Worm (Caenorhabditis elegans) whole organism, L1 larva: ENCODE results near the gene lec-4.
A peak's percentile ranks its signal among the peaks of the same experiment; 100 is the strongest.

Source experiments
- C04F5.9 ChIP-seq: sonication (generic microtip); optimal IDR thresholded peaks from 2 replicates; lab custom pipeline; 2016; ENCODE audit warnings: missing genetic modification characterization, missing compliant biosample characterization
- F16B12.6 ChIP-seq: fragments of 150-350 bp; optimal IDR thresholded peaks from 2 replicates; lab custom pipeline; 2014; ENCODE audit warnings: missing biosample characterization, missing genetic modification characterization
- Y116A8C.19 ChIP-seq: sonication (generic microtip); optimal IDR thresholded peaks from 2 replicates; lab custom pipeline; 2016; ENCODE audit warnings: missing compliant biosample characterization, missing genetic modification characterization, borderline replicate concordance
- aly-2 ChIP-seq: fragments of 150-350 bp; optimal IDR thresholded peaks from 2 replicates; lab custom pipeline; 2014; ENCODE audit warnings: missing biosample characterization, missing genetic modification characterization
- blmp-1 ChIP-seq: fragments of 150-350 bp; optimal IDR thresholded peaks from 2 replicates; lab custom pipeline; 2014; ENCODE audit warnings: missing biosample characterization, missing genetic modification characterization
- ceh-90 ChIP-seq: sonication (generic microtip); optimal IDR thresholded peaks from 2 replicates; lab custom pipeline; 2016; ENCODE audit warnings: missing genetic modification characterization, missing compliant biosample characterization
- ces-1 ChIP-seq: fragments of 150-350 bp; optimal IDR thresholded peaks from 2 replicates; lab custom pipeline; 2014; ENCODE audit warnings: missing biosample characterization, missing genetic modification reagents, missing genetic modification characterization
- dpl-1 ChIP-seq, 3 experiments: fragments of 150-350 bp in 2 of 3; sonication (generic microtip) in 1 of 3; optimal IDR thresholded peaks; 2 replicates each; lab custom pipeline; 2014 to 2017; ENCODE audit warnings: missing biosample characterization in 3 of 3, missing genetic modification characterization in 3 of 3, missing genetic modification reagents in 3 of 3
- dsc-1 ChIP-seq: sonication (generic microtip); optimal IDR thresholded peaks from 2 replicates; lab custom pipeline; 2016; ENCODE audit warnings: mild to moderate bottlenecking, missing genetic modification characterization, missing compliant biosample characterization
- efl-1 ChIP-seq, 4 experiments: fragments of 150-350 bp; optimal IDR thresholded peaks in 3 of 4; peaks in 1 of 4; 1 replicate in 1 of 4; 2 replicates in 3 of 4; lab custom pipeline; 2014; ENCODE audit warnings: missing biosample characterization in 2 of 4, missing genetic modification characterization in 2 of 4, missing genetic modification reagents in 2 of 4
- efl-3 ChIP-seq: fragments of 200-800 bp; sonication (Bioruptor generic); optimal IDR thresholded peaks from 2 replicates; lab custom pipeline; 2018; ENCODE audit warnings: mild to moderate bottlenecking, missing genetic modification characterization, missing compliant biosample characterization
- egl-13 ChIP-seq: sonication (generic microtip); optimal IDR thresholded peaks from 2 replicates; lab custom pipeline; 2016; ENCODE audit warnings: missing genotype, missing genetic modification reagents, missing genetic modification characterization, missing compliant biosample characterization
- fkh-4 ChIP-seq: sonication (generic microtip); optimal IDR thresholded peaks from 2 replicates; lab custom pipeline; 2016; ENCODE audit warnings: missing compliant biosample characterization, missing genetic modification characterization, borderline replicate concordance
- fkh-8 ChIP-seq: sonication (generic microtip); optimal IDR thresholded peaks from 2 replicates; lab custom pipeline; 2016; ENCODE audit warnings: mild to moderate bottlenecking, missing genetic modification characterization, missing compliant biosample characterization
- fos-1 ChIP-seq: fragments of 150-350 bp; optimal IDR thresholded peaks from 2 replicates; lab custom pipeline; 2014; ENCODE audit warnings: missing biosample characterization, missing genetic modification characterization
- grh-1 ChIP-seq: fragments of 200-800 bp; sonication (Bioruptor generic); IDR thresholded peaks from 2 replicates; pipeline ENCODE4 v1.3.6; 2022; ENCODE audit warnings: missing genetic modification reagents, missing genetic modification characterization, missing compliant biosample characterization
- hlh-17 ChIP-seq: fragments of 200-800 bp; sonication (Bioruptor generic); optimal IDR thresholded peaks from 2 replicates; lab custom pipeline; 2018; ENCODE audit warnings: missing genetic modification characterization, mild to moderate bottlenecking, missing compliant biosample characterization, moderate library complexity, borderline replicate concordance
- hpl-2 ChIP-seq: fragments of 150-350 bp; optimal IDR thresholded peaks from 2 replicates; lab custom pipeline; 2014; ENCODE audit warnings: missing biosample characterization, missing genetic modification reagents, missing genetic modification characterization
- isw-1 ChIP-seq: fragments of 200-800 bp; sonication (Bioruptor generic); IDR thresholded peaks from 2 replicates; pipeline ENCODE4 v1.3.6; 2022; ENCODE audit warnings: missing genetic modification characterization, missing compliant biosample characterization
- lin-13 ChIP-seq: fragments of 150-350 bp; optimal IDR thresholded peaks from 2 replicates; lab custom pipeline; 2014; ENCODE audit warnings: missing biosample characterization, missing genetic modification reagents, missing genetic modification characterization
- lin-35 ChIP-seq, 2 experiments: fragments of 150-350 bp; optimal IDR thresholded peaks; 2 replicates each; lab custom pipeline; 2014; ENCODE audit warnings: missing biosample characterization in 2 of 2, missing genetic modification characterization in 2 of 2, missing genetic modification reagents in 2 of 2
- lir-3 ChIP-seq: sonication (generic microtip); optimal IDR thresholded peaks from 2 replicates; lab custom pipeline; 2016; ENCODE audit warnings: mild to moderate bottlenecking, missing genetic modification characterization, moderate library complexity, missing compliant biosample characterization; ENCODE audit not compliant: poor library complexity
- lsy-2 ChIP-seq, 2 experiments: fragments of 150-350 bp; optimal IDR thresholded peaks; 2 replicates each; lab custom pipeline; 2014; ENCODE audit warnings: missing biosample characterization in 2 of 2, missing genetic modification characterization in 2 of 2
- mab-9 ChIP-seq: fragments of 200-800 bp; sonication (Bioruptor generic); IDR thresholded peaks from 2 replicates; pipeline ENCODE4 v1.3.6; 2022; ENCODE audit warnings: missing genetic modification reagents, missing genetic modification characterization, missing compliant biosample characterization
- mef-2 ChIP-seq: fragments of 150-350 bp; optimal IDR thresholded peaks from 2 replicates; lab custom pipeline; 2014; ENCODE audit warnings: missing biosample characterization, missing genetic modification characterization
- mep-1 ChIP-seq: fragments of 150-350 bp; optimal IDR thresholded peaks from 2 replicates; lab custom pipeline; 2014; ENCODE audit warnings: missing biosample characterization, missing genetic modification characterization
- nhr-11 ChIP-seq: fragments of 150-350 bp; optimal IDR thresholded peaks from 2 replicates; lab custom pipeline; 2014; ENCODE audit warnings: missing biosample characterization, missing genetic modification characterization
- nhr-19 ChIP-seq: fragments of 200-800 bp; sonication (Bioruptor generic); conservative IDR thresholded peaks from 2 replicates; pipeline ENCODE4 v1.3.6; 2022; ENCODE audit warnings: missing genetic modification characterization, missing compliant biosample characterization
- nhr-237 ChIP-seq: fragments of 150-350 bp; optimal IDR thresholded peaks from 2 replicates; lab custom pipeline; 2014; ENCODE audit warnings: missing biosample characterization, missing genetic modification characterization
- nhr-76 ChIP-seq: sonication (generic microtip); optimal IDR thresholded peaks from 2 replicates; lab custom pipeline; 2017; ENCODE audit warnings: missing biosample characterization, missing genetic modification characterization
- nhr-84 ChIP-seq: sonication (generic microtip); optimal IDR thresholded peaks from 2 replicates; lab custom pipeline; 2017; ENCODE audit warnings: missing biosample characterization, missing genetic modification characterization
- pag-3 ChIP-seq: sonication (generic microtip); optimal IDR thresholded peaks from 2 replicates; lab custom pipeline; 2017; ENCODE audit warnings: missing genetic modification characterization, mild to moderate bottlenecking, missing compliant biosample characterization, antibody characterized with exemption, borderline replicate concordance; ENCODE audit not compliant: insufficient read depth
- pax-3 ChIP-seq: fragments of 200-800 bp; sonication (Bioruptor generic); optimal IDR thresholded peaks from 2 replicates; lab custom pipeline; 2018; ENCODE audit warnings: mild to moderate bottlenecking, missing genetic modification characterization, moderate library complexity, missing compliant biosample characterization
- pqm-1 ChIP-seq: sonication (generic microtip); optimal IDR thresholded peaks from 3 replicates; lab custom pipeline; 2017; ENCODE audit warnings: missing biosample characterization, missing genetic modification characterization
- skn-1 ChIP-seq: fragments of 150-350 bp; optimal IDR thresholded peaks from 2 replicates; lab custom pipeline; 2014; ENCODE audit warnings: missing biosample characterization, missing genetic modification characterization
- sptf-1 ChIP-seq: fragments of 150-350 bp; optimal IDR thresholded peaks from 2 replicates; lab custom pipeline; 2014; ENCODE audit warnings: missing biosample characterization, missing genetic modification characterization
- tlp-1 ChIP-seq: fragments of 150-350 bp; optimal IDR thresholded peaks from 2 replicates; lab custom pipeline; 2014; ENCODE audit warnings: missing biosample characterization, missing genetic modification characterization
- unc-130 ChIP-seq: fragments of 150-350 bp; optimal IDR thresholded peaks from 2 replicates; lab custom pipeline; 2017; ENCODE audit warnings: missing biosample characterization, missing genetic modification characterization, inconsistent platforms
- unc-30 ChIP-seq: sonication (generic microtip); optimal IDR thresholded peaks from 2 replicates; lab custom pipeline; 2017; ENCODE audit warnings: missing biosample characterization, missing genetic modification characterization
- unc-86 ChIP-seq: sonication (generic microtip); optimal IDR thresholded peaks from 2 replicates; lab custom pipeline; 2016; ENCODE audit warnings: missing genetic modification characterization, missing compliant biosample characterization
- unc-98 ChIP-seq: fragments of 200-800 bp; sonication (Bioruptor generic); IDR thresholded peaks from 2 replicates; pipeline ENCODE4 v1.3.6; 2022; ENCODE audit warnings: missing genetic modification characterization, missing compliant biosample characterization
- vab-15 ChIP-seq: sonication (generic microtip); optimal IDR thresholded peaks from 2 replicates; lab custom pipeline; 2017; ENCODE audit warnings: missing genotype, mild to moderate bottlenecking, missing genetic modification characterization, missing compliant biosample characterization
- xbp-1 ChIP-seq: sonication (generic microtip); optimal IDR thresholded peaks from 2 replicates; lab custom pipeline; 2016; ENCODE audit warnings: missing genetic modification characterization, missing compliant biosample characterization
- zag-1 ChIP-seq: fragments of 150-350 bp; optimal IDR thresholded peaks from 2 replicates; lab custom pipeline; 2014; ENCODE audit warnings: missing biosample characterization, missing genetic modification characterization

lec-4 gene

DNA sequence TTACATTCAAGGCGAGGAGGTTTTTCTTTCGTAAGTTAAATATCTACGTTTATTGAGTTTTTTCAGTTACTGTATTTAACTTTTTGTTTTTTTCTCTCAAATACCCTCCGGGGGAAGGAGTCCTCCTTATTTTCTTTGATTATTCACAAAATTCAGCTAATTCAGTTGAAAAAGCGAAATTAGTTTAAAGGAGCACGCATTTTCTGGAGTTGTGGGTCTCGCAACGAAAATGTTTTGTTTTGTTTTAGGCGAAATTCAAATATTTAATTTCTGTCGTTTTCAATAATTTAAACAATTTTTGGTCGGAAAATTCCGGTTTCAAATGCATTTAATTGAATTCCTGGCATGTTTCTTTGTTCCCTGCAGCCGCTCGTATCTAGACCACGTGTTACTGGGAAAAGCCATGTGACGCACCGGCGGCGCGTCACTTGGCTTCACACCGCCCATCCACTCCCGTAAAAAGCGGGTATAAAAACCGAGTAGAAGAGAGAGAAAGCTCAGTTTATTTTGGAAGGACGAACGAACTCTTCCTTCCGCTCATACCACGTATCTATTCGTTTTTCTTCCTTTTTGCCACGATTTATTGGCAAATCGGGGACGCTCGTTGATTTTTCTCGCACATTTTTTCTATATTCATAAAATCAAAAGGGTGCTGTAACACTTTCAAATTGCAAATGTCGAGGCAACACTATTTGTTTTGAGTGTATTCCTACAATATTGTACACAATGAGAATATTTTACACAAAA, 37.4 kb downstream of the lec-4 start (continued):
- TF ChIP-seq skn-1 (no peak), nhr-84 (tag; lab: Kevin White, UChicago) (no peak), nhr-19 (GFP tag; lab: Robert Waterston, UW) (peak; percentile 32), grh-1 (GFP tag; lab: Robert Waterston, UW) (no peak), unc-30 (tag; lab: Kevin White, UChicago) (no peak), tlp-1 (no peak), nhr-76 (tag; lab: Kevin White, UChicago) (no peak), nhr-11 (tag; lab: Kevin White, UChicago) (no peak), aly-2 (tag; lab: Kevin White, UChicago) (no peak), sptf-1 (no peak), unc-98 (no peak), dsc-1 (no peak), hlh-17 (GFP tag; lab: Kevin White, UChicago) (no peak), pag-3 (no peak), isw-1 (GFP tag; lab: Robert Waterston, UW) (no peak), blmp-1 (tag; lab: Kevin White, UChicago) (peak; percentile 27), nhr-237 (tag; lab: Kevin White, UChicago) (no peak), dpl-1 (GFP tag; optimal IDR thresholded peaks at IDR 0.05; lab: Kevin White, UChicago) (peak in 1 of 3 experiments; percentile 39), zag-1 (no peak), mab-9 (GFP tag; lab: Robert Waterston, UW) (no peak), lir-3 (tag; lab: Kevin White, UChicago) (no peak), fkh-4 (tag; lab: Kevin White, UChicago) (no peak), ceh-90 (tag; lab: Kevin White, UChicago) (no peak)
- TF ChIP-seq, all 84 proteins: peak for 15

DNA sequence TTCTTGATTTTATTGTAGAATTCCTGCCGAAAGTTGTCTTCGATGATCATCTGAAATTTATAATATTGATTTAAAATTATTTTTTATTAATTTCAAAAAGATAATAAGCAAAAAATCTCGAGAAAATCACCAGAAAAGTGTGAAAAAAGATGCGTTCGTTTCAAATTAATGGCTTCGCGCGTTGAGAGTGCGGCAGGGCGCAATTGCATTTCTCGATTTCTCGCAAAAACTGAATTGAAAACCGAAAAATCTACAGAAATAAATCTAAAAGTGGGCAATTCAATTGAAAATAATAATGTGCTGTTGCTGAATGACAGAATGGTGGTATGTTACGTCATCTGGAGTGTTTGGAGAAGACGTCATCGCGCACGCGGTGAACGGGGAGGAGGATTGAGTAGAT, 38.1 kb downstream of the lec-4 start, which contains the start of gene evl-18:
evl-18 (minus strand) TSS at position 50 of the 400 bp plus-strand sequence.
- TF ChIP-seq ces-1 (GFP tag; lab: Kevin White, UChicago) (no peak), lin-35 (GFP tag; optimal IDR thresholded peaks at IDR 0.05; lab: Kevin White, UChicago) (peak; percentile 51 to 83), pax-3 (tag; lab: Kevin White, UChicago) (no peak), vab-15 (tag; lab: Kevin White, UChicago) (no peak), lsy-2 (tag; optimal IDR thresholded peaks at IDR 0.05; lab: Kevin White, UChicago) (peak in 1 of 2 experiments; percentile 55), fkh-8 (tag; lab: Kevin White, UChicago) (no peak), F16B12.6 (tag; lab: Kevin White, UChicago) (no peak), lin-13 (no peak), efl-3 (GFP tag; lab: Kevin White, UChicago) (no peak), mep-1 (peak; percentile 37), dpl-1 (GFP tag; optimal IDR thresholded peaks at IDR 0.05; lab: Kevin White, UChicago) (peak; percentile 62 to 84 (median 70)), Y116A8C.19 (tag; lab: Kevin White, UChicago) (no peak), C04F5.9 (no peak), mef-2 (no peak), xbp-1 (tag; lab: Kevin White, UChicago) (no peak), aly-2 (tag; lab: Kevin White, UChicago) (no peak), fos-1 (tag; lab: Kevin White, UChicago) (no peak), hpl-2 (GFP tag; lab: Kevin White, UChicago) (no peak), unc-86 (tag; lab: Kevin White, UChicago) (no peak), pqm-1 (tag; lab: Kevin White, UChicago) (no peak), pag-3 (no peak), ceh-90 (tag; lab: Kevin White, UChicago) (no peak), unc-30 (tag; lab: Kevin White, UChicago) (no peak), blmp-1 (tag; lab: Kevin White, UChicago) (peak; percentile 34), egl-13 (tag; lab: Kevin White, UChicago) (no peak), unc-130 (no peak), efl-1 (optimal IDR thresholded peaks at IDR 0.05; lab: Kevin White, UChicago) (peak; percentile 48 to 56), efl-1 (GFP tag; optimal IDR thresholded peaks at IDR 0.05 in 1 of 2; lab: Kevin White, UChicago) (peak; percentile 72 to 97)
